Fruit fly (Drosophila melanogaster): ENCODE measurements around the gene CSN8.
A peak's percentile ranks its signal among the peaks of the same experiment; 100 is the strongest.

The CSN8 gene

DNA sequence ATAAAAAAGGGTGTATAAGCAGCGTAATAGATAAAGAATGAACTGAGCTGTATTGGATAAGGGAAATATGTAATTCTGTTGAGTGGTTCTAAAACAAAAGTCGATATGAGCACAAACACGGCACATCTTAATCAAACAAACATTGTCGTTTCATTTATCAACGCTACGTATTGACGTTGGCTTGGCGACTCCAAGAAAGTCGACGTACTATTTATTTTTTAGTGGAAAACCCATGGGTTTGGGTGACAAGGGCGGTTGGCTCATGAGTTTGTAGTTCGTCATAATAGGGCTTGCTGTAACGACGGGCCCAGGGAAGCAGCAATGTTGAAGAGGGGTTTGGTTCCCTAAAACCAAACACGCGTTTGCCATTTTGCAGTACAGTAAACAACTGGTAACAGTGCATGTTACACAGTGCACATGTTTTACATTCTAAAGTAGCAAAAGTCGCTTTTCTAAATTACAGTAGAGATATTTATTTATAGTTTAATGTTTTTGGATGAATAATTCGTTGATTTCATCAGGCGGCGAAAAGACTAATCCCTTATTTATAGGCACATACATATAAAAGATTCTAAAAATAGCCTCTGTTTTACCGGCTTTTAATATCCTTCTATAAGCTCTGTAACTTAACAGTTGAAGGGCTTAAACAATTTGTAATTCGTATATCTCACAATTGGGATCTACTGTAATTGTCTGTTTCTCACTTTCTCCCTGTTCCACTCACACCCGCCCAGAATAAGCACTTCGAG, 3.3 kb upstream of the CSN8 start (continued):
- no peak for TF ChIP-seq Aef1 (GFP tag; IDR thresholded peaks at IDR 0.05)
- TF ChIP-seq CG7556 (GFP tag; optimal IDR thresholded peaks at IDR 0.05): peak; percentile 44
- no peak for TF ChIP-seq Taf1 (GFP tag; IDR thresholded peaks at IDR 0.05)
- TF ChIP-seq CG5245 (GFP tag; optimal IDR thresholded peaks at IDR 0.05): no peak
- no peak for TF ChIP-seq NK7.1 (GFP tag; optimal IDR thresholded peaks at IDR 0.05)
- TF ChIP-seq CG11456 (GFP tag; IDR thresholded peaks at IDR 0.05): peak; percentile 35; the same call in 1 of the 3 replicates
- TF ChIP-seq CG9727 (GFP tag; optimal IDR thresholded peaks at IDR 0.05): peak; percentile 45
- peak; percentile 20 for TF ChIP-seq CG8924 (tag; optimal IDR thresholded peaks at IDR 0.05)
- no peak for TF ChIP-seq h (optimal IDR thresholded peaks at IDR 0.05)
- TF ChIP-seq Side (GFP tag; optimal IDR thresholded peaks at IDR 0.05): no peak
- peak; percentile 39 for TF ChIP-seq CG3281 (GFP tag; optimal IDR thresholded peaks at IDR 0.05)
- no peak for TF ChIP-seq CG14965 (GFP tag; optimal IDR thresholded peaks at IDR 0.05; ENCODE audit: borderline replicate concordance)
- peak; percentile 55 for TF ChIP-seq dmrt99B (tag; optimal IDR thresholded peaks at IDR 0.05)
- TF ChIP-seq CG13424 (tag; optimal IDR thresholded peaks at IDR 0.05): peak; percentile 16
- no peak for TF ChIP-seq Bgb (GFP tag; IDR thresholded peaks at IDR 0.05; ENCODE audit: partially characterized antibody)
- TF ChIP-seq CG15269 (tag; optimal IDR thresholded peaks at IDR 0.05): no peak
- TF ChIP-seq Tbp (GFP tag; optimal IDR thresholded peaks at IDR 0.05): no peak
- TF ChIP-seq CG10959 (GFP tag; IDR thresholded peaks at IDR 0.05): no peak
- no peak for TF ChIP-seq CG18476 (GFP tag; optimal IDR thresholded peaks at IDR 0.05)
- no peak for TF ChIP-seq CG1024 (GFP tag; IDR thresholded peaks at IDR 0.05)
- peak; percentile 49 for TF ChIP-seq lab (GFP tag; optimal IDR thresholded peaks at IDR 0.05)
- no peak for TF ChIP-seq C15 (GFP tag; IDR thresholded peaks at IDR 0.05)
- TF ChIP-seq CG3407 (GFP tag; optimal IDR thresholded peaks at IDR 0.05): no peak
- TF ChIP-seq gsb (GFP tag; IDR thresholded peaks at IDR 0.05): no peak
- TF ChIP-seq CG7745 (tag; optimal IDR thresholded peaks at IDR 0.05): no peak
- peak in 1 of 2 experiments; percentile 7 for TF ChIP-seq Hr51 (GFP tag; optimal IDR thresholded peaks at IDR 0.05)
- no peak for TF ChIP-seq Spps (tag; optimal IDR thresholded peaks at IDR 0.05)
- peak; percentile 16 for TF ChIP-seq Fer3 (tag; optimal IDR thresholded peaks at IDR 0.05)
- TF ChIP-seq CG14050 (GFP tag; IDR thresholded peaks at IDR 0.05): no peak
- no peak for TF ChIP-seq ara (GFP tag; IDR thresholded peaks at IDR 0.05)
- TF ChIP-seq CG15011 (GFP tag; optimal IDR thresholded peaks at IDR 0.05): no peak
- TF ChIP-seq pita (GFP tag; optimal IDR thresholded peaks at IDR 0.05): no peak
- TF ChIP-seq crc (GFP tag; optimal IDR thresholded peaks at IDR 0.05): peak; percentile 4
- TF ChIP-seq seq (GFP tag; IDR thresholded peaks at IDR 0.05): no peak
- TF ChIP-seq wek (GFP tag; optimal IDR thresholded peaks at IDR 0.05): no peak
- TF ChIP-seq disco-r (GFP tag; optimal IDR thresholded peaks at IDR 0.05): no peak
- peak; percentile 35; the same call in 2 of the 3 replicates for TF ChIP-seq CG17361 (GFP tag; IDR thresholded peaks at IDR 0.05)
- TF ChIP-seq Usf (GFP tag; optimal IDR thresholded peaks at IDR 0.05): no peak
- TF ChIP-seq CG18262 (tag; optimal IDR thresholded peaks at IDR 0.05): peak; percentile 43
- peak; percentile 10 for TF ChIP-seq Sox100B (GFP tag; optimal IDR thresholded peaks at IDR 0.05)
- peak; percentile 17 for TF ChIP-seq Ssrp (tag; optimal IDR thresholded peaks at IDR 0.05)
- no peak for TF ChIP-seq CG4404 (GFP tag; IDR thresholded peaks at IDR 0.05)
- no peak for TF ChIP-seq Vsx1 (GFP tag; optimal IDR thresholded peaks at IDR 0.05)
- no peak for TF ChIP-seq CG6175 (GFP tag; IDR thresholded peaks at IDR 0.05)
- no peak for TF ChIP-seq slou (GFP tag; optimal IDR thresholded peaks at IDR 0.05)
- peak; percentile 59 for TF ChIP-seq CG2712 (tag; optimal IDR thresholded peaks at IDR 0.05)
- no peak for TF ChIP-seq dm (GFP tag; optimal IDR thresholded peaks at IDR 0.05)
- peak; percentile 6 for TF ChIP-seq org-1 (GFP tag; optimal IDR thresholded peaks at IDR 0.05)
- TF ChIP-seq crp (GFP tag; optimal IDR thresholded peaks at IDR 0.05): no peak
- TF ChIP-seq CG14710 (tag; optimal IDR thresholded peaks at IDR 0.05): peak; percentile 7

Data from whole organism, embryonic.